Worm (Caenorhabditis elegans) whole organism, L2 larva: ENCODE results near the gene pxd-1.

Experiments
- ZK546.5 ChIP-seq: sonication (generic microtip); optimal IDR thresholded peaks from 2 replicates; lab custom pipeline; 2017; ENCODE audit warnings: missing biosample characterization, missing genetic modification characterization
- ama-1 ChIP-seq: fragments of 150-350 bp; optimal IDR thresholded peaks from 2 replicates; lab custom pipeline; 2018; ENCODE audit warnings: inconsistent platforms
- blmp-1 ChIP-seq: sonication (generic microtip); optimal IDR thresholded peaks from 2 replicates; lab custom pipeline; 2017; ENCODE audit warnings: missing genetic modification characterization, mild to moderate bottlenecking, missing compliant biosample characterization, antibody characterized with exemption, moderate library complexity; ENCODE audit not compliant: insufficient read depth
- peb-1 ChIP-seq: fragments of 150-350 bp; optimal IDR thresholded peaks from 2 replicates; lab custom pipeline; 2014; ENCODE audit warnings: missing biosample characterization, missing genetic modification characterization
- snpc-4 ChIP-seq: fragments of 150-350 bp; optimal IDR thresholded peaks from 2 replicates; lab custom pipeline; 2014; ENCODE audit warnings: missing biosample characterization, missing genetic modification characterization
- zag-1 ChIP-seq: fragments of 150-350 bp; optimal IDR thresholded peaks from 2 replicates; lab custom pipeline; 2014; ENCODE audit warnings: missing biosample characterization, missing genetic modification characterization

DNA sequence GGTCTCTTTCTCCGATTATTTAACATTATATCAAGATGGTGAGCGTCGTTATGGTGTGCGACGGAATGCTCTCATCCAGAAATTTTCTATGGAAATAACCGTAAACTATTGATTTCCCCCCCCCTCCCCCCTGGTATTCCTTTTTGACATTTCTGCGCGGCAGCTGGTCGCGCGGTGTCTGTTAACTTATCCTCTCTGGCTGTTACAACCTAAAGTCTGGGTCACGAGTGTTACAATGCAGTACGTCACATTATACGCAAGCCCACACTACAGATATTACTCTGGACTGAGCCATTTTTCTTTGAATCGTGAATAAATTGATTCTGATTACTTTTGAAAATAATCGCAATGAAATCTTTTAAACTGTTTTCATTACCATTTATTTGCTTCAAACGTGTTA, 43.2 kb downstream of the pxd-1 start:
- TF ChIP-seq blmp-1 (no peak), ama-1 (lab: Kevin White, UChicago) (no peak), ZK546.5 (tag; lab: Kevin White, UChicago) (no peak), snpc-4 (tag; lab: Kevin White, UChicago) (no peak), peb-1 (tag; lab: Kevin White, UChicago) (no peak), zag-1 (tag; lab: Kevin White, UChicago) (no peak)
